Worm (Caenorhabditis elegans): ENCODE measurements around the gene C54D2.6.
A peak's percentile ranks its signal among the peaks of the same experiment; 100 is the strongest.

The C54D2.6 gene

ce11 chrX:7827989-7828388 lies 19.3 kb downstream of the C54D2.6 start:
- TF ChIP-seq unc-39 (tag; optimal IDR thresholded peaks at IDR 0.05): no peak
- peak; percentile 62 for TF ChIP-seq pha-4 (tag; optimal IDR thresholded peaks at IDR 0.05)
- peak; percentile 8 for TF ChIP-seq pqm-1 (tag; optimal IDR thresholded peaks at IDR 0.05)

ce11 chrX:7826590-7827260 lies 20.6 kb downstream of the C54D2.6 start:
- TF ChIP-seq nhr-25 (tag; optimal IDR thresholded peaks at IDR 0.05): peak; percentile 58
- TF ChIP-seq ama-1 (optimal IDR thresholded peaks at IDR 0.05): no peak
- TF ChIP-seq nhr-23 (tag; optimal IDR thresholded peaks at IDR 0.05): peak; percentile 30
- TF ChIP-seq nfya-1 (tag; optimal IDR thresholded peaks at IDR 0.05; ENCODE audit: insufficient read depth): no peak

ce11 chrX:7825707-7826106 lies 21.6 kb downstream of the C54D2.6 start:
- TF ChIP-seq lsy-12 (tag; optimal IDR thresholded peaks at IDR 0.05) (peak; percentile 26), jun-1 (tag; optimal IDR thresholded peaks at IDR 0.05) (peak; percentile 41), nhr-43 (tag; optimal IDR thresholded peaks at IDR 0.05; ENCODE audit: poor library complexity, severe bottlenecking) (peak; percentile 31), nhr-12 (tag; optimal IDR thresholded peaks at IDR 0.05) (peak; percentile 13), lin-15B (tag; optimal IDR thresholded peaks at IDR 0.05) (no peak), nfya-1 (tag; optimal IDR thresholded peaks at IDR 0.05; ENCODE audit: insufficient read depth) (peak; percentile 56), ceh-28 (tag; optimal IDR thresholded peaks at IDR 0.05) (peak; percentile 84), fos-1 (tag; optimal IDR thresholded peaks at IDR 0.05) (no peak), hmg-11 (tag; optimal IDR thresholded peaks at IDR 0.05) (peak; percentile 4), elt-1 (tag; optimal IDR thresholded peaks at IDR 0.05) (peak; percentile 91), nhr-67 (tag; optimal IDR thresholded peaks at IDR 0.05) (no peak), elt-3 (tag; optimal IDR thresholded peaks at IDR 0.05) (peak in 2 of 3 experiments; percentile 50 to 58), pha-4 (tag; optimal IDR thresholded peaks at IDR 0.05) (peak; percentile 70), lin-39 (tag; optimal IDR thresholded peaks at IDR 0.05) (peak; percentile 26), nhr-23 (tag; optimal IDR thresholded peaks at IDR 0.05) (peak; percentile 53), egl-5 (tag; optimal IDR thresholded peaks at IDR 0.05) (peak; percentile 18), ama-1 (optimal IDR thresholded peaks at IDR 0.05) (peak; percentile 77), tbx-2 (tag; optimal IDR thresholded peaks at IDR 0.05) (peak; percentile 7), ZK546.5 (tag; optimal IDR thresholded peaks at IDR 0.05) (no peak), fkh-2 (tag; optimal IDR thresholded peaks at IDR 0.05) (no peak), nhr-25 (tag; optimal IDR thresholded peaks at IDR 0.05) (peak; percentile 84), elt-2 (tag; optimal IDR thresholded peaks at IDR 0.05) (peak; percentile 50), eor-1 (tag; optimal IDR thresholded peaks at IDR 0.05) (no peak)

ce11 chrX:7823108-7823704 lies 24.1 kb downstream of the C54D2.6 start, which contains the start of gene eef-1A.2:
Gene eef-1A.2, plus strand, starts transcription at chrX:7823654.
- no peak for TF ChIP-seq unc-39 (tag; optimal IDR thresholded peaks at IDR 0.05)
- peak; percentile 93 for TF ChIP-seq lin-15B (tag; optimal IDR thresholded peaks at IDR 0.05)
- TF ChIP-seq lin-39 (tag; optimal IDR thresholded peaks at IDR 0.05): peak; percentile 98
- peak; percentile 98 for TF ChIP-seq ceh-28 (tag; optimal IDR thresholded peaks at IDR 0.05)
- peak; percentile 99 for TF ChIP-seq pha-4 (tag; optimal IDR thresholded peaks at IDR 0.05)
- TF ChIP-seq elt-2 (tag; optimal IDR thresholded peaks at IDR 0.05): peak; percentile 86
- peak; percentile 43 for TF ChIP-seq zag-1 (tag; optimal IDR thresholded peaks at IDR 0.05)
- TF ChIP-seq daf-12 (tag; optimal IDR thresholded peaks at IDR 0.05): no peak
- peak; percentile 29 for TF ChIP-seq ceh-82 (tag; optimal IDR thresholded peaks at IDR 0.05)
- peak; percentile 76 for TF ChIP-seq tbx-2 (tag; optimal IDR thresholded peaks at IDR 0.05)
- peak; percentile 12 for TF ChIP-seq ZK546.5 (tag; optimal IDR thresholded peaks at IDR 0.05)
- TF ChIP-seq egl-27 (tag; optimal IDR thresholded peaks at IDR 0.05): peak; percentile 77
- TF ChIP-seq fkh-10 (GFP tag; optimal IDR thresholded peaks at IDR 0.05): peak; percentile 99
- TF ChIP-seq nfya-1 (tag; optimal IDR thresholded peaks at IDR 0.05; ENCODE audit: insufficient read depth): peak; percentile 98
- peak; percentile 92 for TF ChIP-seq lsy-12 (tag; optimal IDR thresholded peaks at IDR 0.05)
- TF ChIP-seq egl-5 (tag; optimal IDR thresholded peaks at IDR 0.05): peak; percentile 96
- peak; percentile 74 for TF ChIP-seq fkh-2 (tag; optimal IDR thresholded peaks at IDR 0.05)
- peak; percentile 95 for TF ChIP-seq mdl-1 (tag; optimal IDR thresholded peaks at IDR 0.05)
- no peak for TF ChIP-seq nhr-67 (tag; optimal IDR thresholded peaks at IDR 0.05)
- TF ChIP-seq elt-1 (tag; optimal IDR thresholded peaks at IDR 0.05): peak; percentile 52
- peak; percentile 70 for TF ChIP-seq ama-1 (optimal IDR thresholded peaks at IDR 0.05)
- TF ChIP-seq ztf-4 (tag; optimal IDR thresholded peaks at IDR 0.05): peak; percentile 51
- TF ChIP-seq nhr-43 (tag; optimal IDR thresholded peaks at IDR 0.05; ENCODE audit: poor library complexity, severe bottlenecking): peak; percentile 61
- TF ChIP-seq nhr-11 (tag; optimal IDR thresholded peaks at IDR 0.05): peak; percentile 81
- peak in 1 of 3 experiments; percentile 82 for TF ChIP-seq elt-3 (tag; optimal IDR thresholded peaks at IDR 0.05)
- peak; percentile 91 for TF ChIP-seq nhr-23 (tag; optimal IDR thresholded peaks at IDR 0.05)
- TF ChIP-seq nhr-76 (tag; optimal IDR thresholded peaks at IDR 0.05): no peak
- no peak for TF ChIP-seq mml-1 (tag; optimal IDR thresholded peaks at IDR 0.05)
- TF ChIP-seq fos-1 (tag; optimal IDR thresholded peaks at IDR 0.05): peak; percentile 35
- TF ChIP-seq eor-1 (tag; optimal IDR thresholded peaks at IDR 0.05): peak in 1 of 2 experiments; percentile 18
- TF ChIP-seq skn-1 (tag; optimal IDR thresholded peaks at IDR 0.05): peak; percentile 89
- TF ChIP-seq ceh-9 (tag; optimal IDR thresholded peaks at IDR 0.05): peak; percentile 29
- no peak for TF ChIP-seq nhr-237 (tag; optimal IDR thresholded peaks at IDR 0.05)
- TF ChIP-seq nhr-12 (tag; optimal IDR thresholded peaks at IDR 0.05): no peak
- no peak for TF ChIP-seq sea-2 (GFP tag; optimal IDR thresholded peaks at IDR 0.05)
- peak; percentile 49 for TF ChIP-seq ceh-16 (tag; optimal IDR thresholded peaks at IDR 0.05)
- peak; percentile 93 for TF ChIP-seq nhr-25 (tag; optimal IDR thresholded peaks at IDR 0.05)
- TF ChIP-seq jun-1 (tag; optimal IDR thresholded peaks at IDR 0.05): peak; percentile 96
